Worm (Caenorhabditis elegans) whole organism, late embryonic: ENCODE measurements around the gene T20B12.7.

Source experiments
- F13H6.1 ChIP-seq: sonication (generic microtip); optimal IDR thresholded peaks from 2 replicates; lab custom pipeline; 2016; ENCODE audit warnings: missing genetic modification characterization, missing compliant biosample characterization
- ceh-45 ChIP-seq: fragments of 200-800 bp; sonication (Bioruptor generic); IDR thresholded peaks from 2 replicates; pipeline ENCODE4 v1.3.6; 2022; ENCODE audit warnings: missing genetic modification reagents, missing genetic modification characterization, missing compliant biosample characterization
- eyg-1 ChIP-seq: sonication (generic microtip); optimal IDR thresholded peaks from 2 replicates; lab custom pipeline; 2016; ENCODE audit warnings: missing genotype, missing genetic modification characterization, missing compliant biosample characterization
- fkh-10 ChIP-seq: fragments of 150-350 bp; optimal IDR thresholded peaks from 2 replicates; lab custom pipeline; 2014; ENCODE audit warnings: missing biosample characterization, missing genetic modification reagents, missing genetic modification characterization
- hlh-30 ChIP-seq: sonication (generic microtip); optimal IDR thresholded peaks from 2 replicates; lab custom pipeline; 2017; ENCODE audit warnings: antibody characterized with exemption, missing genetic modification characterization, missing compliant biosample characterization; ENCODE audit not compliant: insufficient read depth
- npax-4 ChIP-seq: sonication (generic microtip); optimal IDR thresholded peaks from 2 replicates; lab custom pipeline; 2016; ENCODE audit warnings: missing genetic modification characterization, missing compliant biosample characterization
- pha-4 ChIP-seq: fragments of 150-350 bp; optimal IDR thresholded peaks from 2 replicates; lab custom pipeline; 2018; ENCODE audit warnings: missing biosample characterization, missing genetic modification reagents, missing genetic modification characterization
- rnt-1 ChIP-seq: sonication (generic microtip); optimal IDR thresholded peaks from 2 replicates; lab custom pipeline; 2016; ENCODE audit warnings: missing genetic modification characterization, missing compliant biosample characterization
- tbx-2 ChIP-seq: sonication (generic microtip); optimal IDR thresholded peaks from 2 replicates; lab custom pipeline; 2016; ENCODE audit warnings: missing genetic modification characterization, missing compliant biosample characterization
- tbx-7 ChIP-seq: sonication (generic microtip); optimal IDR thresholded peaks from 2 replicates; lab custom pipeline; 2016; ENCODE audit warnings: missing genotype, missing genetic modification characterization, missing compliant biosample characterization
- unc-55 ChIP-seq: sonication (generic microtip); optimal IDR thresholded peaks from 2 replicates; lab custom pipeline; 2017; ENCODE audit warnings: missing biosample characterization, missing genetic modification reagents, missing genetic modification characterization

DNA sequence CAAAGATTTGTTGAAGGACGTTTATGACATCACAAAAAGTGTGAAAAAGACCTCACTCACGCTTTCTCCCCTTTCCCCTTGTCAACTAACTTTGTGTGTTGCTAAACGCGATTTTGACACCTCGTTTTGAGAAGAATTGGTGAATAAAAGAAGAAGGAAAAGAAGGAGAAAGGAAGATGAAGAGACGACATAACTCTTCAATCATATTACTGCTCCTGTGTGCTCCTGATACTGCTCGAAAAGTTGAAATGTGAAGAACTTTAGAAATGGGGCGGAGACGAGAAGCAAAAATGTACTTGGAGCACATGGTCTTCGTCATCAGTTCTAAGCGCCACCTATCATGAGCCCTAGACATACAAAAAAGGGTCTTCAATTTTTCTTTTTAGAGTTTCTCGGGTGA lies 20.2 kb upstream of the T20B12.7 start:
- no peak for TF ChIP-seq tbx-2 (tag; lab: Kevin White, UChicago)
- TF ChIP-seq ceh-45 = no peak
- TF ChIP-seq eyg-1 = no peak
- TF ChIP-seq pha-4 (tag; lab: Kevin White, UChicago) = no peak
- no peak for TF ChIP-seq F13H6.1 (tag; lab: Kevin White, UChicago)
- TF ChIP-seq npax-4 (tag; lab: Kevin White, UChicago) = no peak
- TF ChIP-seq tbx-7 = no peak
- no peak for TF ChIP-seq rnt-1 (tag; lab: Kevin White, UChicago)
- TF ChIP-seq unc-55 (GFP tag; lab: Kevin White, UChicago) = no peak
- TF ChIP-seq hlh-30 (tag; lab: Kevin White, UChicago) = no peak
- TF ChIP-seq fkh-10 (GFP tag; lab: Kevin White, UChicago) = no peak
